Fruit fly (Drosophila melanogaster) whole organism, wandering third instar larva: ENCODE results near the gene CG1227.

Experiments
- Abd-B ChIP-seq: fragments of >200 bp; optimal IDR thresholded peaks from 2 replicates; lab custom pipeline; 2017; ENCODE audit warnings: missing biosample characterization, missing genetic modification characterization
- CG32264 ChIP-seq: fragments of 200-800 bp; sonication (Bioruptor generic); optimal IDR thresholded peaks from 2 replicates; lab custom pipeline; 2016; ENCODE audit warnings: missing biosample characterization, missing genetic modification characterization
- CG9705 ChIP-seq: fragments of 200-800 bp; sonication (Bioruptor generic); optimal IDR thresholded peaks from 2 replicates; lab custom pipeline; 2018; ENCODE audit warnings: missing biosample characterization, mild to moderate bottlenecking, missing genetic modification characterization
- CrebA ChIP-seq: fragments of 200-800 bp; sonication (Bioruptor generic); optimal IDR thresholded peaks from 2 replicates; lab custom pipeline; 2016; ENCODE audit warnings: missing biosample characterization, mild to moderate bottlenecking, missing genetic modification characterization, borderline replicate concordance
- Dfd ChIP-seq: fragments of >200 bp; optimal IDR thresholded peaks from 2 replicates; lab custom pipeline; 2017; ENCODE audit warnings: missing biosample characterization, missing genetic modification characterization
- Dif ChIP-seq: fragments of 200-275, 200-300 bp; sonication (Bioruptor generic); optimal IDR thresholded peaks from 2 replicates; lab custom pipeline; 2018; ENCODE audit warnings: missing biosample characterization, missing genetic modification characterization; ENCODE audit not compliant: partially characterized antibody
- GATAd ChIP-seq: sonication (Bioruptor generic); optimal IDR thresholded peaks from 2 replicates; lab custom pipeline; 2016; ENCODE audit warnings: missing biosample characterization, missing genetic modification characterization
- Hr78 ChIP-seq: fragments of >200 bp; optimal IDR thresholded peaks from 2 replicates; lab custom pipeline; 2017; ENCODE audit warnings: missing biosample characterization, missing genetic modification characterization
- Hr83 ChIP-seq: fragments of 200-300 bp; sonication (Bioruptor generic); optimal IDR thresholded peaks from 2 replicates; lab custom pipeline; 2016; ENCODE audit warnings: missing biosample characterization, mild to moderate bottlenecking, missing genetic modification characterization, moderate library complexity; ENCODE audit not compliant: poor library complexity, severe bottlenecking
- Mio ChIP-seq: sonication (Bioruptor generic); optimal IDR thresholded peaks from 2 replicates; lab custom pipeline; 2016; ENCODE audit warnings: missing biosample characterization, missing genetic modification characterization
- Myc ChIP-seq: fragments of >200 bp; optimal IDR thresholded peaks from 2 replicates; lab custom pipeline; 2017
- N ChIP-seq: fragments of >200 bp; optimal IDR thresholded peaks from 2 replicates; lab custom pipeline; 2018; ENCODE audit warnings: missing biosample characterization, missing external identifiers, missing genetic modification characterization
- OdsH ChIP-seq: fragments of 200-800 bp; sonication (Bioruptor generic); optimal IDR thresholded peaks from 2 replicates; lab custom pipeline; 2016; ENCODE audit warnings: missing biosample characterization, mild to moderate bottlenecking, missing genetic modification characterization
- Sp1 ChIP-seq: fragments of 200-800 bp; sonication (Bioruptor generic); optimal IDR thresholded peaks from 3 replicates; lab custom pipeline; 2019; ENCODE audit warnings: missing biosample characterization, mild to moderate bottlenecking, missing genetic modification characterization, moderate library complexity
- Vsx2 ChIP-seq: fragments of 200-300, 225-300 bp; sonication (Bioruptor generic); optimal IDR thresholded peaks from 2 replicates; lab custom pipeline; 2018; ENCODE audit warnings: missing biosample characterization, missing genetic modification characterization; ENCODE audit not compliant: partially characterized antibody
- br ChIP-seq: fragments of 200-800 bp; sonication (Bioruptor generic); optimal IDR thresholded peaks from 2 replicates; lab custom pipeline; 2016; ENCODE audit warnings: missing biosample characterization, missing genetic modification characterization
- brk ChIP-seq: fragments of 200-800 bp; sonication (Bioruptor generic); optimal IDR thresholded peaks from 2 replicates; lab custom pipeline; 2016; ENCODE audit warnings: missing biosample characterization, mild to moderate bottlenecking, missing genetic modification characterization
- dl ChIP-seq, 2 experiments: fragments of 175-275, 200-275 bp in 1 of 2; fragments of 200-275 bp in 1 of 2; sonication (Bioruptor generic); optimal IDR thresholded peaks; lab custom pipeline; 2018; ENCODE audit warnings: mild to moderate bottlenecking in 2 of 2, missing biosample characterization in 2 of 2, missing genetic modification characterization in 2 of 2, moderate library complexity in 2 of 2; ENCODE audit not compliant: partially characterized antibody in 2 of 2, insufficient read depth in 1 of 2
- dmrt93B ChIP-seq: fragments of 200-800 bp; sonication (Bioruptor generic); optimal IDR thresholded peaks from 2 replicates; lab custom pipeline; 2018; ENCODE audit warnings: missing biosample characterization, mild to moderate bottlenecking, missing genetic modification characterization
- dsf ChIP-seq: sonication (Bioruptor generic); optimal IDR thresholded peaks from 2 replicates; lab custom pipeline; 2016; ENCODE audit warnings: missing biosample characterization, missing genetic modification characterization, borderline replicate concordance
- ey ChIP-seq: fragments of 200-800 bp; sonication (Bioruptor generic); optimal IDR thresholded peaks from 2 replicates; lab custom pipeline; 2016; ENCODE audit warnings: missing biosample characterization, missing genetic modification characterization
- foxo ChIP-seq, 2 experiments: fragments of 200-800 bp; sonication (Bioruptor generic); optimal IDR thresholded peaks; 2 replicates in 1 of 2; 3 replicates in 1 of 2; lab custom pipeline; 2016 to 2017; ENCODE audit warnings: missing biosample characterization in 2 of 2, missing genetic modification characterization in 2 of 2
- fru ChIP-seq: fragments of 200-800 bp; sonication (Bioruptor generic); optimal IDR thresholded peaks from 3 replicates; lab custom pipeline; 2016; ENCODE audit warnings: missing biosample characterization, mild to moderate bottlenecking, missing genetic modification characterization
- h ChIP-seq: fragments of 200-800 bp; sonication (Bioruptor generic); optimal IDR thresholded peaks from 3 replicates; lab custom pipeline; 2016; ENCODE audit warnings: missing biosample characterization, mild to moderate bottlenecking, missing genetic modification characterization
- jim ChIP-seq: fragments of 175-275, 200-325 bp; sonication (Bioruptor generic); optimal IDR thresholded peaks from 2 replicates; lab custom pipeline; 2016; ENCODE audit warnings: missing biosample characterization, mild to moderate bottlenecking, missing genetic modification characterization
- lola ChIP-seq: fragments of >200 bp; optimal IDR thresholded peaks from 2 replicates; lab custom pipeline; 2017; ENCODE audit warnings: missing biosample characterization, missing genetic modification characterization
- pan ChIP-seq: fragments of >200 bp; optimal IDR thresholded peaks from 2 replicates; lab custom pipeline; 2017
- sv ChIP-seq: fragments of 200-800 bp; sonication (Bioruptor generic); optimal IDR thresholded peaks from 3 replicates; lab custom pipeline; 2016; ENCODE audit warnings: missing biosample characterization, missing genetic modification characterization
- usp ChIP-seq: fragments of >200 bp; optimal IDR thresholded peaks from 2 replicates; lab custom pipeline; 2017; ENCODE audit warnings: missing biosample characterization, missing genetic modification characterization
- woc ChIP-seq: sonication (Bioruptor generic); optimal IDR thresholded peaks from 2 replicates; lab custom pipeline; 2016; ENCODE audit warnings: missing biosample characterization, mild to moderate bottlenecking, missing genetic modification characterization

CG1227 gene

DNA sequence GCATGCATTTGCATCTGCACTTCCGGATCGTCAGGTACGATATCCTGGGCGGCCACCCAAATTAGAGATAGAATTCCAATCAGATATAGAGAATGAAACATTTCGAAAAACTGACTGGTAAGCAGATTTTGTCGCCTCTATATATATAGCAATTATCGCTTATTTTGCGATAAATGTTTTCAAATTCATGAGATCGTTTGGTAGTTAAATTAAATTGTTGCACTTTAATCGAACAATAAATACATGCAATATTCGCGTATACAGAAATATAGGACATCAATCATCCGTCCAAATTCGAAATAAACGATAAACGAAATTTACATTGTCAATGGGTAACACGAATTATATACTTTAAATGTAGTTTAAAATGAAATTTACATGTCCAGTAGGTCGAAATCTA is 2.3 kb upstream of the CG1227 start, which contains the start of gene Obp84a:
TSS of gene Obp84a (minus strand) at position 101 of the 400 bp plus-strand sequence.
- TF ChIP-seq dmrt93B (GFP tag; lab: Kevin White, UChicago) (no peak), usp (no peak), CG32264 (GFP tag; lab: Kevin White, UChicago) (no peak), Dif (no peak), Vsx2 (GFP tag; lab: Kevin White, UChicago) (no peak), ey (no peak), N (no peak), Hr78 (GFP tag; lab: Kevin White, UChicago) (no peak), OdsH (GFP tag; lab: Kevin White, UChicago) (no peak), fru (no peak), lola (GFP tag; lab: Kevin White, UChicago) (no peak), Mio (no peak), Dfd (GFP tag; lab: Kevin White, UChicago) (no peak), Abd-B (GFP tag; lab: Kevin White, UChicago) (no peak), h (GFP tag; lab: Kevin White, UChicago) (no peak), dl (GFP tag; optimal IDR thresholded peaks at IDR 0.05; lab: Kevin White, UChicago; ENCODE audit: insufficient read depth in 1 of 2, partially characterized antibody in 2 of 2) (no peak), jim (GFP tag; lab: Kevin White, UChicago) (no peak), woc (no peak)

- peak; percentile 60 for TF ChIP-seq Myc (lab: Kevin White, UChicago)
- no peak for TF ChIP-seq brk (GFP tag; lab: Kevin White, UChicago)
These were observed 2.6 kb downstream of the CG1227 start, which contains the start of the genes Noc3 and CG10053 for dm6 chr3R:7246889-7247288. Gene Noc3, minus strand, starts transcription at chr3R:7246969. Gene CG10053, plus strand, starts transcription at chr3R:7247090.

dm6 chr3R:7241460-7241859 is 8.1 kb downstream of the CG1227 start, which contains the start of gene CG14607:
Gene CG14607, plus strand, starts transcription at chr3R:7241760.
- TF ChIP-seq CrebA (no peak), Hr78 (GFP tag; lab: Kevin White, UChicago) (no peak), Vsx2 (GFP tag; lab: Kevin White, UChicago) (no peak), Hr83 (no peak)

DNA sequence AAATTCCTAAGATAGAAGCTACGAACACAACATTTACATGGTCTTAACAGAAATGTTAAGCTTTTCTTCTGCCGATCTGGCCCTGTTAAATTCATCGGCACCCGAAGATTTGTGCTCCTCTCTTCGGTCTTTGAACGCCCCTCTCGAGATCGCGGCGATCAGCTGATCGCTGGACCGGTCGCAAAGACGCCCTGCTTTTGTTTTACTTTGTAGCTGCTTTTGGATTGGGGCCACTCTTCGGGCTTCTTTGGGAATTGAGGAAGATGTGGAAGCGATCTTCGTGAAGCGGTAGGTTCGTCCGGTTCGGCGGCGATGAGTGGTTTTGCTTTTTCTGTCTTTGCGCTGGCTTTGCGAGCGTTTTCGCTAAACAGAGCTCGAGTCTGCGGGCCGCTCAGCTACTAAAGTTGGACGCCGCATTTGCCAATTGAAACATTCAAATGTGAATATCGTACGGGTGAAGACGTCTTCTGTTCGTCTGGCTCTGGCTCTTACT is 25.5 kb downstream of the CG1227 start, which contains the start of gene thw:
TSS of gene thw (plus strand) at position 443 of the 493 bp plus-strand sequence.
- TF ChIP-seq dmrt93B (GFP tag; lab: Kevin White, UChicago) (no peak), Vsx2 (GFP tag; lab: Kevin White, UChicago) (no peak), h (GFP tag; lab: Kevin White, UChicago) (no peak), CG32264 (GFP tag; lab: Kevin White, UChicago) (no peak), br (GFP tag; lab: Kevin White, UChicago) (no peak), foxo (GFP tag; optimal IDR thresholded peaks at IDR 0.05; lab: Kevin White, UChicago) (no peak), lola (GFP tag; lab: Kevin White, UChicago) (no peak), Hr78 (GFP tag; lab: Kevin White, UChicago) (no peak), CG9705 (no peak)

DNA sequence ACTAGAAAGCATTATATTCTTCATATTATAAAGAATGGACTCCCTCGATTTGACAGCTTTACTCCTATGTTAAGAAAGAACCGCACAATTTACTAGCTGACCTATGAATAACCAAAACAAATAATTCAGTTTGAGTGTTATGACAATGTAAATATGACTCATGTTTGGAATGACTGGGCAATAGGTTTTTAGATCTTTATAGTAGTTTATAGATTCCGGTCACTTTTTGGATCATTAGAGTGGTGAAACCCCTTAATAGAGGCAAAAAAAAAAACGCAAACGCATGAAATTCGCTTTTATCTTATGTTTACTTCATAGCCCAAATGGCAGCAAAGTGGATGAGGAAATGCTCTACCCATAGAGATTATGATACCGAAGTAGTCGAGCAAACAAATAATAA is 29.9 kb downstream of the CG1227 start, which contains the start of gene CG14605:
TSS of gene CG14605 (minus strand) at position 101 of the 400 bp plus-strand sequence.
- TF ChIP-seq Hr83: no peak
- no peak for TF ChIP-seq GATAd (GFP tag; lab: Kevin White, UChicago)
- no peak for TF ChIP-seq fru
- TF ChIP-seq jim (GFP tag; lab: Kevin White, UChicago): no peak
- no peak for TF ChIP-seq brk (GFP tag; lab: Kevin White, UChicago)
- TF ChIP-seq pan (lab: Kevin White, UChicago): no peak
- no peak for TF ChIP-seq ey
- no peak for TF ChIP-seq dmrt93B (GFP tag; lab: Kevin White, UChicago)
- no peak for TF ChIP-seq sv (GFP tag; lab: Kevin White, UChicago)
- no peak for TF ChIP-seq Abd-B (GFP tag; lab: Kevin White, UChicago)
- no peak for TF ChIP-seq dsf (GFP tag; lab: Kevin White, UChicago)
- TF ChIP-seq Vsx2 (GFP tag; lab: Kevin White, UChicago): no peak
- no peak for TF ChIP-seq Myc (lab: Kevin White, UChicago)
- no peak for TF ChIP-seq CrebA
- TF ChIP-seq Sp1 (GFP tag; lab: Kevin White, UChicago): no peak
- TF ChIP-seq CG9705: no peak
- no peak for TF ChIP-seq foxo (GFP tag; optimal IDR thresholded peaks at IDR 0.05; lab: Kevin White, UChicago)
- no peak for TF ChIP-seq Mio
- TF ChIP-seq Hr78 (GFP tag; lab: Kevin White, UChicago): no peak
- TF ChIP-seq woc: no peak
